Worm (Caenorhabditis elegans) whole organism, late embryonic: ENCODE measurements around the gene irld-67.

Experiments used
- ama-1 ChIP-seq: fragments of 150-350 bp; optimal IDR thresholded peaks from 2 replicates; lab custom pipeline; 2014
- pha-2 ChIP-seq: sonication (generic microtip); optimal IDR thresholded peaks from 2 replicates; lab custom pipeline; 2017; ENCODE audit warnings: mild to moderate bottlenecking, missing genetic modification characterization, missing compliant biosample characterization

DNA sequence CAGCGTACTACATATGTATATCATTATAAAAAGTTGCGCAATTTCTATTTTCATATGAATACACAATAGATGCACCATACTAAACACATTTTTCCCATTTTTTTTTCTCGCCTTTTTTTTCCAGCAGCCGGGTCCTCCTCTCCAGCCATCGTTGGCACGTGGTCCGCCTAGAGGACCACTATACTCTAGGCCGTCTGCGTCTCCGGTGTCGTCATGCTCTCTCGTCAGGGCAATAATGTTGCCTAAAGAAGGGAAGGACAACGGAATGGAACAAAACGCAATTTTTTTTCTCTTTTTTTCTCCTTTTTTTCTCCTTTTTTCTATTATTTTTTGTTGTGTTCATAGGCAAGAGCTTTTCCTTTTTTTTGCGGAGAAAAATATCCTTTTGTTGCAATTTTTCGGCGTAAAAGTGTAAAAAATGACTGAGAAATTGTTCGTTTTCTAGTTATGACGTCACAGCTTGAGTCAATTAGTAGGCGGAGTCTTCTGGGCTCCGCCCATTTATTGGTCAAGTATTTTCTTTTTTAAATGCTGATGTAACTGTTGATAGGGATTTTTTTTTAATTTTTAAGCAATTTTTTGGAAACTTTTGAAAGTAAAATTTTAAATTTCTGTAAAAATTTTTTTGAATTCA lies 28.4 kb upstream of the irld-67 start:
- TF ChIP-seq ama-1, result no peak
- no peak for TF ChIP-seq pha-2 (tag; lab: Kevin White, UChicago)
